Worm (Caenorhabditis elegans) whole organism, L1 larva: ENCODE measurements around the gene C14E2.4.

Source experiments
- aly-2 ChIP-seq: fragments of 150-350 bp; optimal IDR thresholded peaks from 2 replicates; lab custom pipeline; 2014; ENCODE audit warnings: missing biosample characterization, missing genetic modification characterization
- ceh-82 ChIP-seq, 3 experiments: fragments of 150-350 bp in 1 of 3; sonication (generic microtip) in 2 of 3; optimal IDR thresholded peaks; 2 replicates each; lab custom pipeline; 2014 to 2017; ENCODE audit warnings: missing biosample characterization in 3 of 3, missing genetic modification characterization in 3 of 3
- dpl-1 ChIP-seq, 3 experiments: fragments of 150-350 bp in 2 of 3; sonication (generic microtip) in 1 of 3; optimal IDR thresholded peaks; 2 replicates each; lab custom pipeline; 2014 to 2017; ENCODE audit warnings: missing biosample characterization in 3 of 3, missing genetic modification characterization in 3 of 3, missing genetic modification reagents in 3 of 3
- egl-27 ChIP-seq, 2 experiments: fragments of 150-350 bp in 1 of 2; sonication (generic microtip); optimal IDR thresholded peaks; 3 replicates each; lab custom pipeline; 2017 to 2018; ENCODE audit warnings: missing biosample characterization in 2 of 2, missing genetic modification characterization in 2 of 2, missing genetic modification reagents in 2 of 2
- elt-2 ChIP-seq: sonication (generic microtip); optimal IDR thresholded peaks from 2 replicates; lab custom pipeline; 2016; ENCODE audit warnings: missing genetic modification characterization, mild to moderate bottlenecking, inconsistent platforms, missing compliant biosample characterization, missing genetic modification reagents
- fkh-4 ChIP-seq: sonication (generic microtip); optimal IDR thresholded peaks from 2 replicates; lab custom pipeline; 2016; ENCODE audit warnings: missing compliant biosample characterization, missing genetic modification characterization, borderline replicate concordance
- lin-39 ChIP-seq: fragments of 150-350 bp; optimal IDR thresholded peaks from 2 replicates; lab custom pipeline; 2014; ENCODE audit warnings: missing biosample characterization, missing genetic modification reagents, missing genetic modification characterization
- lsy-2 ChIP-seq, 2 experiments: fragments of 150-350 bp; optimal IDR thresholded peaks; 2 replicates each; lab custom pipeline; 2014; ENCODE audit warnings: missing biosample characterization in 2 of 2, missing genetic modification characterization in 2 of 2
- nhr-77 ChIP-seq: fragments of 150-350 bp; optimal IDR thresholded peaks from 2 replicates; lab custom pipeline; 2014; ENCODE audit warnings: missing biosample characterization, missing genetic modification characterization
- snpc-4 ChIP-seq: fragments of 150-350 bp; optimal IDR thresholded peaks from 2 replicates; lab custom pipeline; 2014; ENCODE audit warnings: missing biosample characterization, missing genetic modification characterization
- tbx-2 ChIP-seq: sonication (generic microtip); optimal IDR thresholded peaks from 2 replicates; lab custom pipeline; 2016; ENCODE audit warnings: missing genetic modification characterization, missing compliant biosample characterization
- unc-130 ChIP-seq: fragments of 150-350 bp; optimal IDR thresholded peaks from 2 replicates; lab custom pipeline; 2017; ENCODE audit warnings: missing biosample characterization, missing genetic modification characterization, inconsistent platforms
- unc-62 ChIP-seq: fragments of 150-350 bp; optimal IDR thresholded peaks from 2 replicates; lab custom pipeline; 2014; ENCODE audit warnings: missing biosample characterization, missing genetic modification reagents, missing genetic modification characterization
- unc-86 ChIP-seq: sonication (generic microtip); optimal IDR thresholded peaks from 2 replicates; lab custom pipeline; 2016; ENCODE audit warnings: missing genetic modification characterization, missing compliant biosample characterization

ce11 chrX:1856160-1856559 lies 35.0 kb upstream of the C14E2.4 start, which contains the start of gene ceh-39:
- TF ChIP-seq elt-2 (tag; lab: Kevin White, UChicago), result no peak
- TF ChIP-seq unc-62, result no peak
- TF ChIP-seq lin-39 (tag; lab: Kevin White, UChicago), result no peak
- peak; percentile 31 for TF ChIP-seq nhr-77
- no peak for TF ChIP-seq unc-130 (tag; lab: Kevin White, UChicago)
- peak; percentile 38 to 71 (median 61) for TF ChIP-seq ceh-82 (tag; optimal IDR thresholded peaks at IDR 0.05; lab: Kevin White, UChicago)
- peak; percentile 45 to 58 for TF ChIP-seq lsy-2 (tag; optimal IDR thresholded peaks at IDR 0.05; lab: Kevin White, UChicago)
- TF ChIP-seq aly-2 (tag; lab: Kevin White, UChicago), result no peak
- TF ChIP-seq fkh-4 (tag; lab: Kevin White, UChicago), result no peak
- TF ChIP-seq dpl-1 (GFP tag; optimal IDR thresholded peaks at IDR 0.05; lab: Kevin White, UChicago), result peak; percentile 63 to 85 (median 63)
- TF ChIP-seq tbx-2, result peak; percentile 72
- peak; percentile 51 for TF ChIP-seq unc-86 (tag; lab: Kevin White, UChicago)
- no peak for TF ChIP-seq egl-27 (tag; optimal IDR thresholded peaks at IDR 0.05; lab: Kevin White, UChicago)
- TF ChIP-seq snpc-4, result no peak
